Worm (Caenorhabditis elegans): ENCODE data around the gene tag-278.

- TF ChIP-seq tbx-11 (GFP tag; IDR thresholded peaks at IDR 0.05) (no peak), sea-1 (GFP tag; conservative IDR thresholded peaks at IDR 0.05) (no peak), hmbx-1 (tag; optimal IDR thresholded peaks at IDR 0.05) (no peak), hmg-4 (GFP tag; optimal IDR thresholded peaks at IDR 0.05) (no peak), ama-1 (optimal IDR thresholded peaks at IDR 0.05) (no peak), ceh-36 (tag; optimal IDR thresholded peaks at IDR 0.05) (no peak), tbx-37 (GFP tag; conservative IDR thresholded peaks at IDR 0.05) (no peak), ceh-13 (GFP tag; optimal IDR thresholded peaks at IDR 0.05) (no peak), B0310.2 (tag; optimal IDR thresholded peaks at IDR 0.05) (no peak), ets-7 (tag; optimal IDR thresholded peaks at IDR 0.05) (no peak), pes-1 (GFP tag; IDR thresholded peaks at IDR 0.05) (no peak), F13C5.2 (tag; optimal IDR thresholded peaks at IDR 0.05) (no peak), scrt-1 (GFP tag; IDR thresholded peaks at IDR 0.05) (no peak)
Measured at ce11 chrX:3689802-3690201, 797 bp upstream of the tag-278 start.
